Worm (Caenorhabditis elegans) whole organism, L2 larva: ENCODE data around the gene rund-1.

Source experiments
- aly-2 ChIP-seq: fragments of 150-350 bp; optimal IDR thresholded peaks from 2 replicates; lab custom pipeline; 2014; ENCODE audit warnings: missing biosample characterization, missing genetic modification characterization
- fos-1 ChIP-seq: fragments of 150-350 bp; optimal IDR thresholded peaks from 2 replicates; lab custom pipeline; 2014; ENCODE audit warnings: missing biosample characterization, missing genetic modification characterization
- mab-5 ChIP-seq: fragments of 150-350 bp; optimal IDR thresholded peaks from 2 replicates; lab custom pipeline; 2014; ENCODE audit warnings: missing biosample characterization, missing genetic modification characterization
- sem-4 ChIP-seq: fragments of 150-350 bp; optimal IDR thresholded peaks from 2 replicates; lab custom pipeline; 2014; ENCODE audit warnings: missing biosample characterization, missing genetic modification reagents, missing genetic modification characterization
- skn-1 ChIP-seq: sonication (generic microtip); optimal IDR thresholded peaks from 2 replicates; lab custom pipeline; 2017; ENCODE audit warnings: missing biosample characterization, missing genetic modification characterization
- unc-39 ChIP-seq: fragments of 150-350 bp; optimal IDR thresholded peaks from 2 replicates; lab custom pipeline; 2014; ENCODE audit warnings: missing biosample characterization, missing genetic modification characterization
- unc-62 ChIP-seq: fragments of 150-350 bp; optimal IDR thresholded peaks from 2 replicates; lab custom pipeline; 2014; ENCODE audit warnings: missing biosample characterization, missing genetic modification reagents, missing genetic modification characterization
- ztf-1 ChIP-seq: fragments of 200-800 bp; sonication (Bioruptor generic); conservative IDR thresholded peaks from 2 replicates; pipeline ENCODE4 v1.3.6; 2022; ENCODE audit warnings: missing genetic modification characterization, missing compliant biosample characterization

ce11 chrX:670603-671002 is 9.0 kb upstream of the rund-1 start, which contains the start of gene T19D7.6:
- TF ChIP-seq skn-1 (tag; lab: Kevin White, UChicago) (no peak), fos-1 (tag; lab: Kevin White, UChicago) (peak; percentile 54), aly-2 (no peak), unc-62 (no peak), ztf-1 (no peak), mab-5 (no peak), sem-4 (no peak), unc-39 (tag; lab: Kevin White, UChicago) (no peak)
